Fruit fly (Drosophila melanogaster): Measurements from ENCODE around the gene axed.

axed gene

DNA sequence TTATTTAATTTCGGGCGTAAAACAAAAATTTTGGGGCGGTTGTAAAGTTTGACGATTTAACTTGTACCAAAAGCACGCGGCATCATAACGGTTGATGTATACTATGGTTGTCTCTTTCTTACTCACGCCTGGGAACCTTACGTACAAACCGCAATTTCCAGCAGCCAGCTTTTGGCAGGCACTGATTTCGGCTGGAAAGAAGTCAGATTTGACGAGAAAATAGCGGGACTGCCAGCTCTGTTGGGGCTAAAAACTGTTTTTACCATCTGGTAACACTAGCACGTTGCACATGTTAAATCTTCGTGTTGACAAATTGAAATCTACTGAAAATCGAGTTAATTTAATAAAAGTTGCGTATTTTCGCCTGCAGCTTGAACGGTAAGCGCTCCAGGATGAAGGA, 3.2 kb upstream of the axed start, which contains the start of gene zpg (continued):
- TF ChIP-seq toy (GFP tag; IDR thresholded peaks at IDR 0.05) (no peak), cwo (GFP tag; optimal IDR thresholded peaks at IDR 0.05) (no peak), Pdp1 (GFP tag; optimal IDR thresholded peaks at IDR 0.05) (no peak), CG12155 (GFP tag; optimal IDR thresholded peaks at IDR 0.05) (no peak), Sox102F (GFP tag; optimal IDR thresholded peaks at IDR 0.05) (no peak), usp (GFP tag; optimal IDR thresholded peaks at IDR 0.05) (no peak), MTF-1 (GFP tag; optimal IDR thresholded peaks at IDR 0.05; ENCODE audit: borderline replicate concordance) (no peak), Dip2 (GFP tag; IDR thresholded peaks at IDR 0.05) (no peak), chif (GFP tag; optimal IDR thresholded peaks at IDR 0.05) (peak in 1 of 2 experiments; percentile 34), lbe (GFP tag; optimal IDR thresholded peaks at IDR 0.05) (no peak), ab (GFP tag; optimal IDR thresholded peaks at IDR 0.05) (no peak), CG32532 (GFP tag; IDR thresholded peaks at IDR 0.05) (0 out of 2 replicates have a peak, but pooled peaks have one; percentile 15), so (GFP tag; IDR thresholded peaks at IDR 0.05) (no peak), her (GFP tag; optimal IDR thresholded peaks at IDR 0.05) (no peak), hkb (optimal IDR thresholded peaks at IDR 0.05) (peak; percentile 90), hkb (GFP tag; IDR thresholded peaks at IDR 0.05) (no peak; the same call in 1 of the 2 replicates), dimm (GFP tag; IDR thresholded peaks at IDR 0.05) (no peak), ap (GFP tag; IDR thresholded peaks at IDR 0.05) (no peak), row (GFP tag; IDR thresholded peaks at IDR 0.05) (peak; percentile 74; the same call in 2 of the 3 replicates), grn (GFP tag; optimal IDR thresholded peaks at IDR 0.05) (no peak), Hr78 (GFP tag; optimal IDR thresholded peaks at IDR 0.05) (no peak), CG3163 (GFP tag; optimal IDR thresholded peaks at IDR 0.05) (no peak), CG12769 (tag; optimal IDR thresholded peaks at IDR 0.05) (no peak), bbx (GFP tag; IDR thresholded peaks at IDR 0.05; ENCODE audit: partially characterized antibody) (peak; percentile 53; the same call in 1 of the 2 replicates), Elba2 (GFP tag; optimal IDR thresholded peaks at IDR 0.05) (no peak), pros (GFP tag; optimal IDR thresholded peaks at IDR 0.05) (no peak), kni (GFP tag; optimal IDR thresholded peaks at IDR 0.05) (no peak), eyg (GFP tag; optimal IDR thresholded peaks at IDR 0.05) (no peak), Lhr (GFP tag; optimal IDR thresholded peaks at IDR 0.05) (peak; percentile 90), HmgD (GFP tag; optimal IDR thresholded peaks at IDR 0.05) (peak; percentile 88), CG18619 (GFP tag; optimal IDR thresholded peaks at IDR 0.05) (no peak), disco-r (GFP tag; optimal IDR thresholded peaks at IDR 0.05) (peak; percentile 47), CG2712 (tag; optimal IDR thresholded peaks at IDR 0.05) (no peak), chm (GFP tag; IDR thresholded peaks at IDR 0.05) (no peak), Side (GFP tag; optimal IDR thresholded peaks at IDR 0.05) (no peak), shn (GFP tag; optimal IDR thresholded peaks at IDR 0.05) (no peak), cad (GFP tag; optimal IDR thresholded peaks at IDR 0.05) (no peak), Dbx (GFP tag; IDR thresholded peaks at IDR 0.05) (no peak), Abd-B (GFP tag; optimal IDR thresholded peaks at IDR 0.05) (peak; percentile 59), dmrt11E (tag; optimal IDR thresholded peaks at IDR 0.05) (no peak), Sry-δ (GFP tag; optimal IDR thresholded peaks at IDR 0.05) (no peak), tgo (GFP tag; IDR thresholded peaks at IDR 0.05) (no peak; the same call in 2 of the 3 replicates), unc-4 (GFP tag; IDR thresholded peaks at IDR 0.05; ENCODE audit: partially characterized antibody) (peak; percentile 34; the same call in 1 of the 2 replicates), CG2875 (GFP tag; optimal IDR thresholded peaks at IDR 0.05) (no peak), Usf (GFP tag; optimal IDR thresholded peaks at IDR 0.05) (no peak), CG2120 (GFP tag; optimal IDR thresholded peaks at IDR 0.05) (no peak), CG15696 (tag; optimal IDR thresholded peaks at IDR 0.05) (no peak), CG15514 (GFP tag; optimal IDR thresholded peaks at IDR 0.05) (peak; percentile 59), CG2889 (GFP tag; IDR thresholded peaks at IDR 0.05) (no peak), CG10979 (tag; optimal IDR thresholded peaks at IDR 0.05) (no peak), nmo (GFP tag; optimal IDR thresholded peaks at IDR 0.05) (peak; percentile 71)

Measured in whole organism, embryonic.